Fruit fly (Drosophila melanogaster): Measurements from ENCODE around the gene CG32110.

The CG32110 gene

DNA sequence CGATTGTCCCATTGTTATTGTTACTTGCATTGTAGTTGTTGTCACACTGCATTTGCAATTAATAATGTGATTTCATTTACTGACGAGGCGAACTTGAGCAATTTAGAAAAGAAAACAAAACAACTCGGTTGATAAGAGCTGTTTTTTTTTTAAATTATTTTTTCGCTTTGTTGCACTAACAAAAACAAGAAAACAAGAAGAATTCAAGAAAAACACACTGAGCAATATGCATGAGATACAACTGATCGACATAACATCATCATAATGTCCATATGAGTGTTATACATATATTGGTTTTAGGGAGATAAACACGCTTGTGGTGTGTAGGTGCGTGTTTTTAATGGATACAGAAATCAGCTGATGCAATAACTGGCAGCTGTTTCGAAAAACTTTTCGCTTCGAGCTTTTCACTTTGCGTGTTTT is 6.1 kb upstream of the CG32110 start (continued):
- TF ChIP-seq ap (GFP tag; IDR thresholded peaks at IDR 0.05) (no peak), CG6791 (GFP tag; IDR thresholded peaks at IDR 0.05; ENCODE audit: partially characterized antibody) (no peak), CG13296 (GFP tag; optimal IDR thresholded peaks at IDR 0.05) (no peak), CG2712 (tag; optimal IDR thresholded peaks at IDR 0.05) (no peak)

DNA sequence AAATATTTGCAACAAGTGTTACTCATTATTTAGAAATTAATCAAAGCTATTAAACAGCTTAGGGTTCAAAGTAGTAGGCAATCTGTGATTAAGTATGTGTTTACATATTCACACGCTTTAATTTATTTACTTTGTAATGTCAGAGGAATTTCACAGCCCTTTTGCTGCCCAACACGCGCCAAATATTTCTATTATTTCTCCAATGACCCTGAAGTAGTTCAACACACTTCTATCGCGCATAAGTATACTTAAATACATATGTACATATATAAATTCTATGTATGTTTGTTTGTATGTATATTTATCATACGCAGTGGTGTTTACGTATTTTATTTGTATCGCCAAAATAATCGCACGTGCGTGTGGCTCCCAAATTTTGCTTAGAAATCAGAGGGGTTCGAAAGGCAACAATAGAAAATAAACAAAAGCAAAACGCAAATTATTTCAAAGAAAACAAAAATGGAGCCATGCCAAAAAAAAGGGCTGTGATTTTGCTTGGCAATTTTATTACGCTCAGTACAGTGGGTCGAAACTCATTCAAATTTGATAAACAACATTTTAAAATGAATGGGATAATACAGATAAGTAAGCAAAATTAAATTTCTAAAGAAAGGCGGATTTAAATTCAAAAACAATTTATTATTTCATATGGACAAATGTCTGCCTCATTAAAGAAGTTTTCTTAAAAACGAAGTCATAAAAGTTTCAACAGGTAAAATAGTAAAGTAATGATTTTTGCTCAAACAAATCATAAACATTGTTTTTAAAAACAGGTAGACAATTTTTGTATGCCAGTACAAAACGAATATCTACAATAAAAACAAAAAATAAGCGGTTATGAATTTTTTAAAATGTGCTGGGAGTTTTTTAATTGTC is 5.1 kb upstream of the CG32110 start:
- peak; percentile 28 for TF ChIP-seq CG13296 (GFP tag; optimal IDR thresholded peaks at IDR 0.05)
- no peak for TF ChIP-seq run (tag; optimal IDR thresholded peaks at IDR 0.05)
- peak; percentile 38 for TF ChIP-seq Atf-2 (GFP tag; optimal IDR thresholded peaks at IDR 0.05)
- TF ChIP-seq Sox102F (GFP tag; optimal IDR thresholded peaks at IDR 0.05), result peak; percentile 45
- no peak for TF ChIP-seq CG12942 (GFP tag; optimal IDR thresholded peaks at IDR 0.05)
- TF ChIP-seq CG16779 (GFP tag; IDR thresholded peaks at IDR 0.05), result no peak; the same call in 1 of the 2 replicates
- TF ChIP-seq CG15514 (GFP tag; optimal IDR thresholded peaks at IDR 0.05), result peak; percentile 40
- TF ChIP-seq Blimp-1 (GFP tag; optimal IDR thresholded peaks at IDR 0.05), result peak; percentile 2
- peak; percentile 31; the same call in 1 of the 2 replicates for TF ChIP-seq CG31224 (GFP tag; IDR thresholded peaks at IDR 0.05)
- peak; percentile 2 for TF ChIP-seq pb (GFP tag; optimal IDR thresholded peaks at IDR 0.05)
- TF ChIP-seq CG12659 (GFP tag; optimal IDR thresholded peaks at IDR 0.05), result peak; percentile 45
- peak; percentile 56 for TF ChIP-seq lab (GFP tag; optimal IDR thresholded peaks at IDR 0.05)
- TF ChIP-seq CG2889 (GFP tag; IDR thresholded peaks at IDR 0.05), result no peak
- TF ChIP-seq CG18262 (tag; optimal IDR thresholded peaks at IDR 0.05), result peak; percentile 29
- peak; percentile 0 for TF ChIP-seq CG8944 (GFP tag; optimal IDR thresholded peaks at IDR 0.05)
- TF ChIP-seq Dfd (GFP tag; optimal IDR thresholded peaks at IDR 0.05), result peak in 1 of 2 experiments; percentile 44
- peak; percentile 8 for TF ChIP-seq caup (GFP tag; optimal IDR thresholded peaks at IDR 0.05; ENCODE audit: severe bottlenecking)
- 0 out of 3 replicates have a peak, but pooled peaks have one; percentile 50 for TF ChIP-seq Dbx (GFP tag; IDR thresholded peaks at IDR 0.05)
- TF ChIP-seq dan (GFP tag; IDR thresholded peaks at IDR 0.05), result no peak
- peak; percentile 63 for TF ChIP-seq CG7556 (GFP tag; optimal IDR thresholded peaks at IDR 0.05)
- no peak for TF ChIP-seq jumu (GFP tag; optimal IDR thresholded peaks at IDR 0.05)
- TF ChIP-seq sd (tag; optimal IDR thresholded peaks at IDR 0.05), result peak; percentile 97
- peak; percentile 84 for TF ChIP-seq sens (GFP tag)
- TF ChIP-seq sob (GFP tag; IDR thresholded peaks at IDR 0.05), result peak; percentile 6; the same call in 1 of the 2 replicates
- TF ChIP-seq CG9932 (GFP tag; IDR thresholded peaks at IDR 0.05), result peak; percentile 70
- TF ChIP-seq Myb (GFP tag; optimal IDR thresholded peaks at IDR 0.05), result peak; percentile 35
- TF ChIP-seq CG33557 (GFP tag; optimal IDR thresholded peaks at IDR 0.05), result no peak
- TF ChIP-seq CG7786 (GFP tag; optimal IDR thresholded peaks at IDR 0.05), result peak; percentile 67
- TF ChIP-seq Hr51 (GFP tag; optimal IDR thresholded peaks at IDR 0.05), result peak in 1 of 2 experiments; percentile 72
- TF ChIP-seq Nf-YB (GFP tag; optimal IDR thresholded peaks at IDR 0.05), result peak; percentile 20
- peak; percentile 39 for TF ChIP-seq fd3F (GFP tag; optimal IDR thresholded peaks at IDR 0.05)
- TF ChIP-seq CG6791 (GFP tag; IDR thresholded peaks at IDR 0.05; ENCODE audit: partially characterized antibody), result no peak
- peak; percentile 23 for TF ChIP-seq odd (GFP tag; optimal IDR thresholded peaks at IDR 0.05)
- TF ChIP-seq ind (GFP tag; optimal IDR thresholded peaks at IDR 0.05), result peak; percentile 14
- TF ChIP-seq CG6854 (GFP tag; optimal IDR thresholded peaks at IDR 0.05), result peak; percentile 6
- 0 out of 2 replicates have a peak, but pooled peaks have one; percentile 30 for TF ChIP-seq Oaz (GFP tag; IDR thresholded peaks at IDR 0.05)
- no peak for TF ChIP-seq MTF-1 (GFP tag; optimal IDR thresholded peaks at IDR 0.05; ENCODE audit: borderline replicate concordance)
- TF ChIP-seq CG9609 (GFP tag; optimal IDR thresholded peaks at IDR 0.05), result no peak
- TF ChIP-seq BtbVII (GFP tag; optimal IDR thresholded peaks at IDR 0.05), result peak; percentile 32
- TF ChIP-seq chinmo (GFP tag; IDR thresholded peaks at IDR 0.05; ENCODE audit: partially characterized antibody), result 0 out of 4 replicates have a peak, but pooled peaks have one; percentile 62
- peak; percentile 86 for TF ChIP-seq CG2120 (GFP tag; optimal IDR thresholded peaks at IDR 0.05)
- TF ChIP-seq ems (GFP tag; optimal IDR thresholded peaks at IDR 0.05), result peak; percentile 28
- no peak for TF ChIP-seq D19A (tag; optimal IDR thresholded peaks at IDR 0.05)

Measured in whole organism, embryonic.